Fruit fly (Drosophila melanogaster) S2 (cell line): ENCODE measurements around the gene CG4658.

Experiments used
- CG8478 ChIP-seq: fragments of >200 bp; optimal IDR thresholded peaks from 2 replicates; lab custom pipeline; 2018
- CTCF ChIP-seq, 2 experiments: fragments of >200 bp; optimal IDR thresholded peaks; 2 replicates each; lab custom pipeline; 2018

DNA sequence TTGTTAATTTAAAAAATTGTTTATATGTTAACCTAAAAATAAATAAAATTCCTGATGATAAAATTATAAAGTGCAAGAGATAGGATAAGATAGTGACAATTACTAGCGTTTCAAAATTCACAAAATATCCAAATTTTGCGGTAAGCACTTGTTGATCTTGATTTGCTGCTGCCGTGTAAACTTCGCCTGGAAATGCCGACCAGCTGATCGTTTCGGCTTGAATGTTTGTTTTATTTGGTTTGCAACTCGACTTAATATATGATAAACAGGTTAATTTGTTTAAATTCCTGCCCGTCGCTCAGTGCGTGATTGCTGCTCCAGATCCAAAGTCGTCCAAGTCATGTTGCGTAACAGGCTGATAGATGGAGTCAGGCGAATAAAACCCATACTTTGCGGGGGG, 35.5 kb upstream of the CG4658 start, which contains the start of gene CG4592:
- TF ChIP-seq CG8478 (lab: Kevin White, UChicago) (no peak), CTCF (optimal IDR thresholded peaks at IDR 0.05; lab: Kevin White, UChicago) (no peak)
